Fruit fly (Drosophila melanogaster): Measurements from ENCODE around the gene BBS1.

Gene BBS1

dm6 chr3L:7125289-7125955, at the start of gene BBS1, which contains the start of gene msl-3:
Gene BBS1, plus strand, starts transcription at chr3L:7125905.
Gene msl-3, minus strand, starts transcription at chr3L:7125533.
- no peak for TF ChIP-seq pdm3 (GFP tag; optimal IDR thresholded peaks at IDR 0.05)
- no peak for TF ChIP-seq CG8119 (GFP tag; IDR thresholded peaks at IDR 0.05)
- no peak for TF ChIP-seq Eip78C (GFP tag)
- no peak for TF ChIP-seq Met (GFP tag; optimal IDR thresholded peaks at IDR 0.05)
- TF ChIP-seq CG7368 (GFP tag; optimal IDR thresholded peaks at IDR 0.05) = no peak
- no peak for TF ChIP-seq svp (GFP tag)
- TF ChIP-seq CG11294 (GFP tag; IDR thresholded peaks at IDR 0.05) = no peak
- TF ChIP-seq fkh (GFP tag; optimal IDR thresholded peaks at IDR 0.05) = peak; percentile 92
- TF ChIP-seq Sox14 (GFP tag; optimal IDR thresholded peaks at IDR 0.05) = no peak

dm6 chr3L:7077258-7077657, 48.4 kb upstream of the BBS1 start, which contains the start of gene CG8641:
Gene CG8641, minus strand, starts transcription at chr3L:7077462.
- TF ChIP-seq eg (GFP tag; IDR thresholded peaks at IDR 0.05) (no peak), svp (GFP tag) (no peak), CG1621 (tag; optimal IDR thresholded peaks at IDR 0.05) (no peak)

- no peak for TF ChIP-seq spab (GFP tag; optimal IDR thresholded peaks at IDR 0.05)
- TF ChIP-seq Gug (GFP tag; IDR thresholded peaks at IDR 0.05) = no peak
- TF ChIP-seq OdsH (GFP tag; optimal IDR thresholded peaks at IDR 0.05) = no peak
- no peak for TF ChIP-seq CG3032 (tag; optimal IDR thresholded peaks at IDR 0.05)
- no peak for TF ChIP-seq dsx (GFP tag; optimal IDR thresholded peaks at IDR 0.05; ENCODE audit: poor library complexity, severe bottlenecking)
- TF ChIP-seq Sox14 (GFP tag; optimal IDR thresholded peaks at IDR 0.05) = no peak
- TF ChIP-seq CG4318 (GFP tag; optimal IDR thresholded peaks at IDR 0.05) = no peak
- no peak for TF ChIP-seq Eip78C (GFP tag)
- no peak for TF ChIP-seq ss (GFP tag; optimal IDR thresholded peaks at IDR 0.05)
- no peak for TF ChIP-seq eg (GFP tag; IDR thresholded peaks at IDR 0.05)
- no peak for TF ChIP-seq fd85E (GFP tag; optimal IDR thresholded peaks at IDR 0.05)
- no peak for TF ChIP-seq cyc (GFP tag; optimal IDR thresholded peaks at IDR 0.05)
- TF ChIP-seq CG6854 (GFP tag; optimal IDR thresholded peaks at IDR 0.05) = no peak
- TF ChIP-seq Smox (GFP tag; optimal IDR thresholded peaks at IDR 0.05) = no peak
- no peak for TF ChIP-seq achi (GFP tag; optimal IDR thresholded peaks at IDR 0.05)
- TF ChIP-seq CG3919 (GFP tag; optimal IDR thresholded peaks at IDR 0.05) = no peak
- no peak for TF ChIP-seq Sox15 (GFP tag; optimal IDR thresholded peaks at IDR 0.05)
Observed at dm6 chr3L:7082168-7082567, 43.5 kb upstream of the BBS1 start.

- no peak for TF ChIP-seq eg (GFP tag; IDR thresholded peaks at IDR 0.05)
- TF ChIP-seq CG11902 (GFP tag; optimal IDR thresholded peaks at IDR 0.05) = no peak
- no peak for TF ChIP-seq CG16779 (tag; optimal IDR thresholded peaks at IDR 0.05)
- TF ChIP-seq CG1621 (tag; optimal IDR thresholded peaks at IDR 0.05) = no peak
Observed at dm6 chr3L:7086093-7086492, 39.6 kb upstream of the BBS1 start.

- TF ChIP-seq Eip78C (GFP tag) (peak; percentile 10), CG1621 (tag; optimal IDR thresholded peaks at IDR 0.05) (no peak)
Observed at dm6 chr3L:7086558-7087059, 39.1 kb upstream of the BBS1 start, which contains the start of gene Cpr65Ea. Gene Cpr65Ea, minus strand, starts transcription at chr3L:7086608.

dm6 chr3L:7087347-7087746, 38.4 kb upstream of the BBS1 start:
- TF ChIP-seq lz (GFP tag; optimal IDR thresholded peaks at IDR 0.05) (no peak), CG10669 (GFP tag; optimal IDR thresholded peaks at IDR 0.05) (peak; percentile 44), pdm3 (GFP tag; optimal IDR thresholded peaks at IDR 0.05) (peak; percentile 2), esn (GFP tag; optimal IDR thresholded peaks at IDR 0.05) (no peak), Hr4 (GFP tag; optimal IDR thresholded peaks at IDR 0.05) (peak; percentile 4), Hr39 (GFP tag; optimal IDR thresholded peaks at IDR 0.05) (no peak), CG11294 (GFP tag; IDR thresholded peaks at IDR 0.05) (no peak), CG8319 (GFP tag; optimal IDR thresholded peaks at IDR 0.05) (peak; percentile 30), acj6 (GFP tag; optimal IDR thresholded peaks at IDR 0.05) (no peak), CG6163 (GFP tag; IDR thresholded peaks at IDR 0.05) (no peak), Eip93F (GFP tag; optimal IDR thresholded peaks at IDR 0.05) (no peak), CG9139 (GFP tag; optimal IDR thresholded peaks at IDR 0.05) (peak; percentile 16), Ets96B (tag; optimal IDR thresholded peaks at IDR 0.05) (peak; percentile 19), CG31627 (GFP tag; optimal IDR thresholded peaks at IDR 0.05) (no peak), CG3919 (GFP tag; optimal IDR thresholded peaks at IDR 0.05) (peak; percentile 27), ss (GFP tag; optimal IDR thresholded peaks at IDR 0.05) (peak in 1 of 2 experiments; percentile 49), spab (GFP tag; optimal IDR thresholded peaks at IDR 0.05) (peak; percentile 46), Eip78C (GFP tag) (peak; percentile 78), fd85E (GFP tag; optimal IDR thresholded peaks at IDR 0.05) (no peak), CG7368 (GFP tag; optimal IDR thresholded peaks at IDR 0.05) (peak; percentile 29), Sox14 (GFP tag; optimal IDR thresholded peaks at IDR 0.05) (no peak), CG6808 (GFP tag; optimal IDR thresholded peaks at IDR 0.05) (peak; percentile 53), CG3032 (tag; optimal IDR thresholded peaks at IDR 0.05) (peak; percentile 61)
